Fruit fly (Drosophila melanogaster) S2 (cell line): ENCODE data around the gene CtBP.

Experiments used
- CG8478 ChIP-seq: fragments of >200 bp; optimal IDR thresholded peaks from 2 replicates; lab custom pipeline; 2018
- CTCF ChIP-seq, 2 experiments: fragments of >200 bp; optimal IDR thresholded peaks; 2 replicates each; lab custom pipeline; 2018

DNA sequence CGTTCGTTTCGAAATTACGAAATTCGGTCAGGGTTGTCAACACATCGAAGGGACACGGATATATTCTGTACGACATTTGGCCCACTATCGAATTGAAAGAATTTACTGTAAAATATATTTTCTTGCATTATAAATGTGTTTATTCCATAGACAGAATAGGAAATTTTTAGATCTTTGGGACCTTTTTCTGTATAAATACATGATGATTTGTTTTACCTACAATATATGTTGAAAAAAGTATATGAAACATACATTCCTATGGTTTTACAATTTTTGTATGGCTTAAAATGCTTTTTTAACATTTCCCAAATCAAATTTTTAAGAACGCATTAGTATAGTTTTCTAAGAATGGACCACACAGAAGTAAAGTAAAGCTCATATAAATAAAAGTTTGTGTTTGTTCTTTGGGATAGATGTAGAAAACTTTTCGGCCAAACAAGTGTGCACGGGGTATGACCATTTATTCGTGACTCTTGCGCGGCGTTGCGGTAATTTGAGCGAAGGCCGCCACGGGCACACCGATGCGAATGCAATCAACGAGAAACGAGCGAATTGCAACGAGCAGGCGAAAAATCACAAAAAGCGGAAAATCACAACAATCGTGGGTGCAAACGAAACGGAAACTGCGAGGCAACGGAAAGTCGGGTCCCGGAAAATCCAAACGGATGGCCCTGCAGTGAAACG is 13.8 kb upstream of the CtBP start, which contains the start of the genes CG17327, CG44194 and CG7518:
- no peak for TF ChIP-seq CG8478 (lab: Kevin White, UChicago)
- TF ChIP-seq CTCF (optimal IDR thresholded peaks at IDR 0.05; lab: Kevin White, UChicago) = no peak
